Fruit fly (Drosophila melanogaster): ENCODE results near the gene CG3386.

The CG3386 gene

dm6 chr3L:642865-643738 lies 39.2 kb downstream of the CG3386 start (continued):
- TF ChIP-seq gt (GFP tag; IDR thresholded peaks at IDR 0.05) (no peak), CG4730 (GFP tag; IDR thresholded peaks at IDR 0.05) (no peak), Dek (tag; optimal IDR thresholded peaks at IDR 0.05) (no peak), mam (GFP tag; optimal IDR thresholded peaks at IDR 0.05) (no peak), CTCF (GFP tag; optimal IDR thresholded peaks at IDR 0.05) (no peak), ab (GFP tag; optimal IDR thresholded peaks at IDR 0.05) (no peak), CG12104 (GFP tag; optimal IDR thresholded peaks at IDR 0.05) (no peak), CG2199 (GFP tag; IDR thresholded peaks at IDR 0.05) (peak; percentile 93), Ets97D (GFP tag; optimal IDR thresholded peaks at IDR 0.05) (no peak), lab (GFP tag; optimal IDR thresholded peaks at IDR 0.05) (peak; percentile 68), CG7786 (GFP tag; optimal IDR thresholded peaks at IDR 0.05) (peak; percentile 44), CG4404 (GFP tag; IDR thresholded peaks at IDR 0.05) (no peak), grau (tag; optimal IDR thresholded peaks at IDR 0.05) (no peak), CG7928 (GFP tag; optimal IDR thresholded peaks at IDR 0.05) (no peak), CG5245 (GFP tag; optimal IDR thresholded peaks at IDR 0.05) (no peak), onecut (GFP tag; IDR thresholded peaks at IDR 0.05) (peak; percentile 30), Asciz (GFP tag; optimal IDR thresholded peaks at IDR 0.05) (no peak), CG13287 (GFP tag; IDR thresholded peaks at IDR 0.05; ENCODE audit: partially characterized antibody) (0 out of 2 replicates have a peak, but pooled peaks have one; percentile 20), Hey (tag; optimal IDR thresholded peaks at IDR 0.05) (peak; percentile 52), CG3847 (GFP tag; IDR thresholded peaks at IDR 0.05) (no peak), CG3407 (GFP tag; optimal IDR thresholded peaks at IDR 0.05) (peak; percentile 45), Abd-B (GFP tag; optimal IDR thresholded peaks at IDR 0.05) (no peak), exex (tag; optimal IDR thresholded peaks at IDR 0.05) (peak; percentile 75), Trl (optimal IDR thresholded peaks at IDR 0.05) (no peak), Trl (GFP tag; optimal IDR thresholded peaks at IDR 0.05) (no peak), dmrt11E (tag; optimal IDR thresholded peaks at IDR 0.05) (no peak), CG9817 (tag; optimal IDR thresholded peaks at IDR 0.05) (no peak), eve (GFP tag; optimal IDR thresholded peaks at IDR 0.05) (no peak), TFAM (GFP tag; optimal IDR thresholded peaks at IDR 0.05) (no peak), zf30C (GFP tag; optimal IDR thresholded peaks at IDR 0.05) (no peak), ci (GFP tag; IDR thresholded peaks at IDR 0.05) (peak; percentile 69; the same call in 1 of the 3 replicates), sqz (GFP tag; optimal IDR thresholded peaks at IDR 0.05) (peak; percentile 34), Camta (GFP tag; optimal IDR thresholded peaks at IDR 0.05) (peak; percentile 58), tgo (GFP tag; IDR thresholded peaks at IDR 0.05) (no peak), dan (GFP tag; IDR thresholded peaks at IDR 0.05) (no peak), NC2β (GFP tag; optimal IDR thresholded peaks at IDR 0.05) (no peak), az2 (GFP tag; optimal IDR thresholded peaks at IDR 0.05) (no peak), CkIIα-i1 (GFP tag; IDR thresholded peaks at IDR 0.05) (no peak), CG8089 (GFP tag; optimal IDR thresholded peaks at IDR 0.05) (no peak), fd64A (GFP tag; optimal IDR thresholded peaks at IDR 0.05) (peak; percentile 65), CG11085 (GFP tag; IDR thresholded peaks at IDR 0.05) (no peak), Blimp-1 (GFP tag; optimal IDR thresholded peaks at IDR 0.05) (no peak), ems (GFP tag; optimal IDR thresholded peaks at IDR 0.05) (no peak), CG13424 (tag; optimal IDR thresholded peaks at IDR 0.05) (no peak), shn (GFP tag; optimal IDR thresholded peaks at IDR 0.05) (no peak), CG18619 (GFP tag; optimal IDR thresholded peaks at IDR 0.05) (peak; percentile 27), CG4360 (GFP tag; IDR thresholded peaks at IDR 0.05) (no peak; the same call in 1 of the 2 replicates), mld (GFP tag; IDR thresholded peaks at IDR 0.05; ENCODE audit: partially characterized antibody) (no peak), CG4707 (GFP tag; optimal IDR thresholded peaks at IDR 0.05) (peak; percentile 0), HLHmδ (GFP tag; optimal IDR thresholded peaks at IDR 0.05) (peak; percentile 42), gem (tag; optimal IDR thresholded peaks at IDR 0.05) (no peak)
